Worm (Caenorhabditis elegans) whole organism, L4 larva: ENCODE results near the gene Y50E8A.1.

Source experiments
- T26A8.4 ChIP-seq: fragments of 200-800 bp; sonication (Bioruptor generic); IDR thresholded peaks from 2 replicates; pipeline ENCODE4 v1.3.6; 2022; ENCODE audit warnings: missing genetic modification characterization, missing compliant biosample characterization
- Y105C5A.15 ChIP-seq: fragments of 200-800 bp; sonication (Bioruptor generic); IDR thresholded peaks from 2 replicates; pipeline ENCODE4 v1.3.6; 2022; ENCODE audit warnings: missing genetic modification characterization, missing compliant biosample characterization
- Y48G9A.11 ChIP-seq: fragments of 200-800 bp; sonication (Bioruptor generic); IDR thresholded peaks from 2 replicates; pipeline ENCODE4 v1.3.6; 2022; ENCODE audit warnings: missing genetic modification reagents, missing genetic modification characterization, missing compliant biosample characterization
- ZK546.5 ChIP-seq, 2 experiments: sonication (generic microtip); optimal IDR thresholded peaks; 2 replicates each; lab custom pipeline; 2017; ENCODE audit warnings: missing biosample characterization in 2 of 2, missing genetic modification characterization in 2 of 2
- aly-2 ChIP-seq: sonication (generic microtip); optimal IDR thresholded peaks from 2 replicates; lab custom pipeline; 2018; ENCODE audit warnings: missing biosample characterization, missing genetic modification characterization
- arid-1 ChIP-seq: fragments of 200-800 bp; sonication (Bioruptor generic); conservative IDR thresholded peaks from 2 replicates; pipeline ENCODE4 v1.3.6; 2022; ENCODE audit warnings: missing genetic modification reagents, missing genetic modification characterization, missing compliant biosample characterization
- ceh-32 ChIP-seq: sonication (generic microtip); optimal IDR thresholded peaks from 2 replicates; lab custom pipeline; 2016; ENCODE audit warnings: mild to moderate bottlenecking, missing genetic modification characterization, missing compliant biosample characterization; ENCODE audit not compliant: poor library complexity
- ceh-44 ChIP-seq: fragments of 200-800 bp; sonication (Bioruptor generic); IDR thresholded peaks from 2 replicates; pipeline ENCODE4 v1.3.6; 2022; ENCODE audit warnings: missing genetic modification reagents, missing genetic modification characterization, missing compliant biosample characterization
- daf-12 ChIP-seq: fragments of 150-350 bp; optimal IDR thresholded peaks from 2 replicates; lab custom pipeline; 2014; ENCODE audit warnings: missing biosample characterization, missing genetic modification reagents, missing genetic modification characterization
- daf-19 ChIP-seq: fragments of 200-800 bp; sonication (Bioruptor generic); conservative IDR thresholded peaks from 2 replicates; pipeline ENCODE4 v1.3.6; 2022; ENCODE audit warnings: missing genetic modification characterization, missing compliant biosample characterization
- dmd-6 ChIP-seq: fragments of 200-800 bp; sonication (Bioruptor generic); IDR thresholded peaks from 2 replicates; pipeline ENCODE4 v1.3.6; 2022; ENCODE audit warnings: missing genetic modification reagents, missing genetic modification characterization, missing compliant biosample characterization
- dmd-8 ChIP-seq: fragments of 200-800 bp; sonication (Bioruptor generic); IDR thresholded peaks from 2 replicates; pipeline ENCODE4 v1.3.6; 2022; ENCODE audit warnings: missing genetic modification characterization, missing compliant biosample characterization
- dpl-1 ChIP-seq: fragments of 150-350 bp; optimal IDR thresholded peaks from 2 replicates; lab custom pipeline; 2014; ENCODE audit warnings: missing biosample characterization, missing genetic modification reagents, missing genetic modification characterization
- dve-1 ChIP-seq: sonication (generic microtip); optimal IDR thresholded peaks from 2 replicates; lab custom pipeline; 2017; ENCODE audit warnings: antibody characterized with exemption, mild to moderate bottlenecking, missing genetic modification characterization, missing compliant biosample characterization; ENCODE audit not compliant: insufficient read depth
- fkh-10 ChIP-seq: fragments of 150-350 bp; optimal IDR thresholded peaks from 2 replicates; lab custom pipeline; 2014; ENCODE audit warnings: missing biosample characterization, missing genetic modification reagents, missing genetic modification characterization
- hif-1 ChIP-seq, 2 experiments: sonication (generic microtip); optimal IDR thresholded peaks; 2 replicates each; lab custom pipeline; 2016 to 2017; ENCODE audit warnings: missing compliant biosample characterization in 2 of 2, missing genetic modification characterization in 2 of 2, missing genetic modification reagents in 2 of 2, missing genotype in 2 of 2, mild to moderate bottlenecking in 1 of 2
- hlh-11 ChIP-seq: fragments of 200-800 bp; sonication (Bioruptor generic); optimal IDR thresholded peaks from 2 replicates; lab custom pipeline; 2018; ENCODE audit warnings: mild to moderate bottlenecking, missing genetic modification characterization, missing compliant biosample characterization
- hlh-30 ChIP-seq: sonication (generic microtip); optimal IDR thresholded peaks from 2 replicates; lab custom pipeline; 2017; ENCODE audit warnings: antibody characterized with exemption, mild to moderate bottlenecking, missing genetic modification characterization, missing compliant biosample characterization; ENCODE audit not compliant: insufficient read depth
- hmg-1.1 ChIP-seq: fragments of 200-800 bp; sonication (Bioruptor generic); IDR thresholded peaks from 2 replicates; pipeline ENCODE4 v1.3.6; 2022; ENCODE audit warnings: missing genetic modification reagents, missing genetic modification characterization, missing compliant biosample characterization
- jun-1 ChIP-seq: fragments of 150-350 bp; optimal IDR thresholded peaks from 2 replicates; lab custom pipeline; 2014; ENCODE audit warnings: missing biosample characterization, missing genetic modification reagents, missing genetic modification characterization
- lim-7 ChIP-seq: fragments of 200-800 bp; sonication (Bioruptor generic); IDR thresholded peaks from 2 replicates; pipeline ENCODE4 v1.3.6; 2022; ENCODE audit warnings: missing genetic modification characterization, missing compliant biosample characterization
- lin-1 ChIP-seq: fragments of 200-800 bp; sonication (Bioruptor generic); IDR thresholded peaks from 2 replicates; pipeline ENCODE4 v1.3.6; 2022; ENCODE audit warnings: missing genetic modification reagents, missing genetic modification characterization, missing compliant biosample characterization
- lin-29 ChIP-seq: fragments of 200-800 bp; sonication (Bioruptor generic); IDR thresholded peaks from 2 replicates; pipeline ENCODE4 v1.3.6; 2022; ENCODE audit warnings: missing genetic modification reagents, missing genetic modification characterization, missing compliant biosample characterization
- lin-39 ChIP-seq: fragments of 150-350 bp; optimal IDR thresholded peaks from 2 replicates; lab custom pipeline; 2014; ENCODE audit warnings: missing biosample characterization, missing genetic modification reagents, missing genetic modification characterization
- lsy-2 ChIP-seq, 2 experiments: fragments of 150-350 bp in 1 of 2; sonication (generic microtip) in 1 of 2; optimal IDR thresholded peaks; 2 replicates each; lab custom pipeline; 2014 to 2017; ENCODE audit warnings: missing biosample characterization in 2 of 2, missing genetic modification characterization in 2 of 2
- madf-9 ChIP-seq: fragments of 200-800 bp; sonication (Bioruptor generic); conservative IDR thresholded peaks from 2 replicates; pipeline ENCODE4 v1.3.6; 2022; ENCODE audit warnings: missing genetic modification reagents, missing genetic modification characterization, missing compliant biosample characterization
- mes-2 ChIP-seq: sonication (generic microtip); optimal IDR thresholded peaks from 2 replicates; lab custom pipeline; 2016; ENCODE audit warnings: missing genotype, mild to moderate bottlenecking, missing genetic modification characterization, missing compliant biosample characterization; ENCODE audit not compliant: poor library complexity, severe bottlenecking
- nhr-11 ChIP-seq: fragments of 150-350 bp; optimal IDR thresholded peaks from 2 replicates; lab custom pipeline; 2014; ENCODE audit warnings: missing biosample characterization, missing genetic modification characterization
- nhr-237 ChIP-seq: sonication (generic microtip); optimal IDR thresholded peaks from 2 replicates; lab custom pipeline; 2017; ENCODE audit warnings: missing biosample characterization, missing genetic modification characterization
- nhr-25 ChIP-seq: sonication (generic microtip); optimal IDR thresholded peaks from 2 replicates; lab custom pipeline; 2017; ENCODE audit warnings: missing genetic modification characterization, mild to moderate bottlenecking, missing compliant biosample characterization, antibody characterized with exemption, moderate library complexity, borderline replicate concordance; ENCODE audit not compliant: insufficient read depth
- nhr-28 ChIP-seq: fragments of 150-350 bp; optimal IDR thresholded peaks from 2 replicates; lab custom pipeline; 2014; ENCODE audit warnings: missing biosample characterization, missing genetic modification characterization
- nhr-42 ChIP-seq: fragments of 200-800 bp; sonication (Bioruptor generic); IDR thresholded peaks from 2 replicates; pipeline ENCODE4 v1.3.6; 2022; ENCODE audit warnings: missing genetic modification characterization, missing compliant biosample characterization
- nhr-76 ChIP-seq: fragments of 150-350 bp; optimal IDR thresholded peaks from 2 replicates; lab custom pipeline; 2014; ENCODE audit warnings: missing biosample characterization, missing genetic modification characterization
- nhr-77 ChIP-seq: fragments of 150-350 bp; optimal IDR thresholded peaks from 2 replicates; lab custom pipeline; 2014; ENCODE audit warnings: missing biosample characterization, missing genetic modification characterization
- pha-4 ChIP-seq, 2 experiments: fragments of 150-350 bp in 1 of 2; fragments of 200-800 bp in 1 of 2; sonication (Bioruptor generic) in 1 of 2; IDR thresholded peaks in 1 of 2; optimal IDR thresholded peaks in 1 of 2; 2 replicates each; pipeline versions ENCODE4 v1.3.6 to Lab custom; 2014 to 2022; ENCODE audit warnings: missing genetic modification characterization in 2 of 2, missing genetic modification reagents in 2 of 2, missing biosample characterization in 1 of 2, missing compliant biosample characterization in 1 of 2
- rbr-2 ChIP-seq: sonication (generic microtip); optimal IDR thresholded peaks from 2 replicates; lab custom pipeline; 2016; ENCODE audit warnings: missing genotype, missing genetic modification characterization, missing compliant biosample characterization
- saeg-2 ChIP-seq: fragments of 200-800 bp; sonication (Bioruptor generic); IDR thresholded peaks from 2 replicates; pipeline ENCODE4 v1.3.6; 2022; ENCODE audit warnings: missing genetic modification reagents, missing genetic modification characterization, missing compliant biosample characterization
- sdz-12 ChIP-seq: fragments of 200-800 bp; sonication (Bioruptor generic); optimal IDR thresholded peaks from 2 replicates; lab custom pipeline; 2018; ENCODE audit warnings: mild to moderate bottlenecking, missing genetic modification characterization, missing compliant biosample characterization
- skn-1 ChIP-seq: fragments of 150-350 bp; optimal IDR thresholded peaks from 2 replicates; lab custom pipeline; 2014; ENCODE audit warnings: missing biosample characterization, missing genetic modification characterization
- spr-1 ChIP-seq: sonication (generic microtip); optimal IDR thresholded peaks from 2 replicates; lab custom pipeline; 2016; ENCODE audit warnings: mild to moderate bottlenecking, missing genetic modification characterization, missing compliant biosample characterization
- spr-3 ChIP-seq: fragments of 200-800 bp; sonication (Bioruptor generic); optimal IDR thresholded peaks from 2 replicates; lab custom pipeline; 2018; ENCODE audit warnings: mild to moderate bottlenecking, missing genetic modification characterization, missing compliant biosample characterization
- tag-97 ChIP-seq: fragments of 200-800 bp; sonication (Bioruptor generic); IDR thresholded peaks from 2 replicates; pipeline ENCODE4 v1.3.6; 2022; ENCODE audit warnings: missing genetic modification characterization, missing compliant biosample characterization
- tra-1 ChIP-seq: fragments of 200-800 bp; sonication (Bioruptor generic); IDR thresholded peaks from 2 replicates; pipeline ENCODE4 v1.3.6; 2022; ENCODE audit warnings: missing genetic modification reagents, missing genetic modification characterization, missing compliant biosample characterization
- unc-39 ChIP-seq: sonication (generic microtip); optimal IDR thresholded peaks from 2 replicates; lab custom pipeline; 2017; ENCODE audit warnings: missing biosample characterization, missing genetic modification characterization
- vab-7 ChIP-seq: fragments of 200-800 bp; sonication (Bioruptor generic); IDR thresholded peaks from 2 replicates; pipeline ENCODE4 v1.3.6; 2022; ENCODE audit warnings: missing genetic modification reagents, missing genetic modification characterization, missing compliant biosample characterization
- zag-1 ChIP-seq: fragments of 150-350 bp; optimal IDR thresholded peaks from 2 replicates; lab custom pipeline; 2014; ENCODE audit warnings: missing biosample characterization, missing genetic modification characterization
- zfp-3 ChIP-seq: fragments of 200-800 bp; sonication (Bioruptor generic); conservative IDR thresholded peaks from 2 replicates; pipeline ENCODE4 v1.3.6; 2022; ENCODE audit warnings: missing genetic modification reagents, missing genetic modification characterization, missing compliant biosample characterization
- zip-11 ChIP-seq: fragments of 200-800 bp; sonication (Bioruptor generic); IDR thresholded peaks from 2 replicates; pipeline ENCODE4 v1.3.6; 2022; ENCODE audit warnings: missing genetic modification characterization, missing compliant biosample characterization
- ztf-11 ChIP-seq: fragments of 150-350 bp; optimal IDR thresholded peaks from 2 replicates; lab custom pipeline; 2014; ENCODE audit warnings: missing biosample characterization, missing genetic modification characterization

Y50E8A.1 gene

DNA sequence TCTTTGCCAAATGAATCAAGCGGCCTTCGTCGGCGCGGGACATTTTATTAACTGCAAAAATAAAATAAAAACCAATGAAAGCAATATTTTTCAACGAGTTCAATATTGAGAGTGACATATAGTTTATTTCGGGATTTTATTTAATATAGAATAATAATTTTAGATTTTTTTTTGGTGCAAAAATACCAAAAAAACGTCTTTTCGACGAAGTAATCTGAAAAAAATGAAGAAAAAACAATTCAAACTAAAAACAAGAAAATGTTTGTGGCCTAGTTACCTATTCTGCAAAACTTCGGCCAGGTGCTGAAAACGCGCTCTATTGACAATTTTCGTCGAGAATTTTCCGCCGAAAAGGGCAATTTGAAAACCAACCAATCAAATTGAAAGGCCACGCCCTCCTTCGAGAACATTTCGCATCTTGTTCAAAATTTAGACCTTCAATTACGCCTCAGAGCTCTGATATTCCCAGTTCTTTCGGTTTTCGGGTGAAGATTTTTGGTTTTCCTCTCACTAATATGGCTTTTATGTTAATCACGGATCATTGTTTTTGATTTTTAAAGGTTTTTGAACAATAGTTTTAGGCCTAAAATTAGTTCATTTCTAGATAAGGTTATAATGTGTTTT lies 41.1 kb upstream of the Y50E8A.1 start, which contains the start of gene C47E8.4 (continued):
- TF ChIP-seq nhr-11, result peak; percentile 99
- peak; percentile 77 to 95 for TF ChIP-seq hif-1 (tag; optimal IDR thresholded peaks at IDR 0.05; lab: Kevin White, UChicago)
- peak; percentile 96 for TF ChIP-seq fkh-10 (GFP tag; lab: Kevin White, UChicago)
- TF ChIP-seq arid-1, result peak; percentile 87
- peak; percentile 68 for TF ChIP-seq nhr-76
- TF ChIP-seq lin-1, result peak; percentile 89
- peak; percentile 96 for TF ChIP-seq hlh-11 (tag; lab: Kevin White, UChicago)
- TF ChIP-seq Y48G9A.11, result peak; percentile 92
- TF ChIP-seq dmd-8 (GFP tag; lab: Robert Waterston, UW), result no peak
- TF ChIP-seq nhr-28 (tag; lab: Kevin White, UChicago), result peak; percentile 83
- peak; percentile 99 for TF ChIP-seq dve-1 (tag; lab: Kevin White, UChicago)
- peak; percentile 4 for TF ChIP-seq zag-1 (tag; lab: Kevin White, UChicago)
- peak; percentile 72; the same call in 1 of the 2 replicates for TF ChIP-seq ceh-44 (GFP tag; lab: Robert Waterston, UW)
- no peak for TF ChIP-seq aly-2 (tag; lab: Kevin White, UChicago)
- TF ChIP-seq nhr-237, result no peak
- peak; percentile 96 for TF ChIP-seq tag-97 (GFP tag; lab: Robert Waterston, UW)
- TF ChIP-seq spr-1 (tag; lab: Kevin White, UChicago), result peak; percentile 93
- peak; percentile 99 for TF ChIP-seq mes-2 (tag; lab: Kevin White, UChicago)
- TF ChIP-seq rbr-2 (tag; lab: Kevin White, UChicago), result peak; percentile 98
- peak in 1 of 2 experiments; percentile 62 for TF ChIP-seq ZK546.5 (tag; optimal IDR thresholded peaks at IDR 0.05; lab: Kevin White, UChicago)
- peak; percentile 69 for TF ChIP-seq vab-7 (GFP tag; lab: Robert Waterston, UW)
- peak; percentile 92 for TF ChIP-seq dpl-1 (GFP tag; lab: Kevin White, UChicago)
- TF ChIP-seq lim-7, result no peak
- peak; percentile 97 for TF ChIP-seq T26A8.4 (GFP tag; lab: Robert Waterston, UW)
- TF ChIP-seq lin-39 (tag; lab: Kevin White, UChicago), result no peak
- peak; percentile 85 for TF ChIP-seq spr-3 (GFP tag; lab: Kevin White, UChicago)
- peak; percentile 93 to 98 for TF ChIP-seq lsy-2 (tag; optimal IDR thresholded peaks at IDR 0.05; lab: Kevin White, UChicago)
- TF ChIP-seq nhr-42, result peak; percentile 91
- 0 out of 2 replicates have a peak, but pooled peaks have one; percentile 31 for TF ChIP-seq zip-11 (GFP tag; lab: Robert Waterston, UW)
- no peak for TF ChIP-seq skn-1 (tag; lab: Kevin White, UChicago)
- peak; percentile 89 for TF ChIP-seq jun-1
- peak; percentile 94 for TF ChIP-seq nhr-25 (tag; lab: Kevin White, UChicago)
- no peak for TF ChIP-seq Y105C5A.15 (GFP tag; lab: Robert Waterston, UW)
- TF ChIP-seq ceh-32 (tag; lab: Kevin White, UChicago), result peak; percentile 76
- peak; percentile 94 for TF ChIP-seq pha-4 (GFP tag; IDR thresholded peaks at IDR 0.05; lab: Robert Waterston, UW)
- peak; percentile 90 for TF ChIP-seq pha-4 (tag; optimal IDR thresholded peaks at IDR 0.05; lab: Kevin White, UChicago)
- peak; percentile 97 for TF ChIP-seq zfp-3
- TF ChIP-seq nhr-77 (tag; lab: Kevin White, UChicago), result peak; percentile 93
- TF ChIP-seq lin-29 (GFP tag; lab: Robert Waterston, UW), result peak; percentile 90
- TF ChIP-seq unc-39 (tag; lab: Kevin White, UChicago), result no peak
- peak; percentile 95 for TF ChIP-seq hmg-1.1 (GFP tag; lab: Robert Waterston, UW)
- TF ChIP-seq ztf-11, result no peak
- no peak; the same call in 1 of the 2 replicates for TF ChIP-seq daf-19 (GFP tag; lab: Robert Waterston, UW)
- TF ChIP-seq dmd-6 (GFP tag; lab: Robert Waterston, UW), result peak; percentile 97
- peak; percentile 88 for TF ChIP-seq sdz-12 (GFP tag; lab: Kevin White, UChicago)
- TF ChIP-seq saeg-2 (GFP tag; lab: Robert Waterston, UW), result peak; percentile 91
- peak; percentile 98 for TF ChIP-seq tra-1
- TF ChIP-seq hlh-30 (tag; lab: Kevin White, UChicago), result peak; percentile 91
- peak; percentile 89 for TF ChIP-seq madf-9 (GFP tag; lab: Robert Waterston, UW)
- no peak for TF ChIP-seq daf-12 (tag; lab: Kevin White, UChicago)
